Worm (Caenorhabditis elegans): ENCODE measurements around the gene R02D5.3.
A peak's percentile ranks its signal among the peaks of the same experiment; 100 is the strongest.

Gene R02D5.3

ce11 chrV:14481401-14481800 is 1.6 kb upstream of the R02D5.3 start, which contains the start of gene R02D5.7:
R02D5.7 (minus strand) TSS chrV:14481501.
- no peak for TF ChIP-seq C16A3.4 (tag; optimal IDR thresholded peaks at IDR 0.05)

- no peak for TF ChIP-seq ztf-11 (tag; optimal IDR thresholded peaks at IDR 0.05)
- no peak for TF ChIP-seq fkh-8 (tag; optimal IDR thresholded peaks at IDR 0.05)
- TF ChIP-seq lir-3 (tag; optimal IDR thresholded peaks at IDR 0.05; ENCODE audit: poor library complexity): no peak
- no peak for TF ChIP-seq sptf-1 (tag; optimal IDR thresholded peaks at IDR 0.05)
- TF ChIP-seq snpc-4 (tag; optimal IDR thresholded peaks at IDR 0.05): no peak
- TF ChIP-seq lin-15B (tag; optimal IDR thresholded peaks at IDR 0.05): no peak
- TF ChIP-seq mep-1 (tag; optimal IDR thresholded peaks at IDR 0.05): no peak
- no peak for TF ChIP-seq lsy-2 (tag; optimal IDR thresholded peaks at IDR 0.05)
- no peak for TF ChIP-seq egl-27 (tag; optimal IDR thresholded peaks at IDR 0.05)
- TF ChIP-seq Y116A8C.19 (tag; optimal IDR thresholded peaks at IDR 0.05; ENCODE audit: borderline replicate concordance): no peak
- TF ChIP-seq mef-2 (tag; optimal IDR thresholded peaks at IDR 0.05): no peak
- TF ChIP-seq skn-1 (tag; optimal IDR thresholded peaks at IDR 0.05): no peak
- TF ChIP-seq efl-1 (optimal IDR thresholded peaks at IDR 0.05): no peak
- no peak for TF ChIP-seq efl-1 (GFP tag; optimal IDR thresholded peaks at IDR 0.05 in 1 of 2)
- no peak for TF ChIP-seq lin-39 (tag; optimal IDR thresholded peaks at IDR 0.05)
- TF ChIP-seq ces-1 (GFP tag; optimal IDR thresholded peaks at IDR 0.05): no peak
- TF ChIP-seq mab-9 (GFP tag; IDR thresholded peaks at IDR 0.05): no peak
- no peak for TF ChIP-seq egl-13 (tag; optimal IDR thresholded peaks at IDR 0.05)
- TF ChIP-seq jun-1 (tag; optimal IDR thresholded peaks at IDR 0.05): no peak
These were observed 973 bp upstream of the R02D5.3 start, which contains the start of gene R02D5.10 for ce11 chrV:14481987-14482386. R02D5.10 (plus strand) TSS chrV:14482287.

- no peak for TF ChIP-seq nhr-28 (tag; optimal IDR thresholded peaks at IDR 0.05)
- no peak for TF ChIP-seq fkh-4 (tag; optimal IDR thresholded peaks at IDR 0.05; ENCODE audit: borderline replicate concordance)
- TF ChIP-seq unc-98 (GFP tag; IDR thresholded peaks at IDR 0.05): no peak
- TF ChIP-seq blmp-1 (tag; optimal IDR thresholded peaks at IDR 0.05): no peak
- no peak for TF ChIP-seq mef-2 (tag; optimal IDR thresholded peaks at IDR 0.05)
- no peak for TF ChIP-seq rnt-1 (tag; optimal IDR thresholded peaks at IDR 0.05)
- no peak for TF ChIP-seq isw-1 (GFP tag; IDR thresholded peaks at IDR 0.05)
These were observed 1.6 kb downstream of the R02D5.3 start, which contains the start of gene R02D5.4 for ce11 chrV:14484582-14484981. R02D5.4 (minus strand) TSS chrV:14484682.

ce11 chrV:14491097-14491496 is 8.1 kb downstream of the R02D5.3 start:
- peak; percentile 25 for TF ChIP-seq lin-14 (GFP tag; optimal IDR thresholded peaks at IDR 0.05)
- no peak for TF ChIP-seq unc-86 (tag; optimal IDR thresholded peaks at IDR 0.05)

- TF ChIP-seq C04F5.9 (tag; optimal IDR thresholded peaks at IDR 0.05): no peak
- TF ChIP-seq blmp-1 (tag; optimal IDR thresholded peaks at IDR 0.05): no peak
- TF ChIP-seq hlh-17 (GFP tag; optimal IDR thresholded peaks at IDR 0.05; ENCODE audit: borderline replicate concordance): no peak
- no peak for TF ChIP-seq lsy-2 (tag; optimal IDR thresholded peaks at IDR 0.05)
These were observed 10.7 kb downstream of the R02D5.3 start for ce11 chrV:14493665-14494064.

ce11 chrV:14495493-14495892 is 12.5 kb downstream of the R02D5.3 start:
- TF ChIP-seq ztf-11 (tag; optimal IDR thresholded peaks at IDR 0.05) (no peak), lin-14 (GFP tag; optimal IDR thresholded peaks at IDR 0.05) (peak; percentile 51), blmp-1 (tag; optimal IDR thresholded peaks at IDR 0.05) (peak; percentile 94)

ce11 chrV:14496446-14496845 is 13.5 kb downstream of the R02D5.3 start:
- TF ChIP-seq nhr-85 (tag): peak; percentile 34
- no peak for TF ChIP-seq egl-13 (tag; optimal IDR thresholded peaks at IDR 0.05)

Data from whole organism, L1 larva.